Worm (Caenorhabditis elegans): ENCODE results near the gene ugt-67.

- TF ChIP-seq lin-39 (tag; optimal IDR thresholded peaks at IDR 0.05) (no peak), unc-98 (GFP tag; IDR thresholded peaks at IDR 0.05) (no peak), aly-2 (tag; optimal IDR thresholded peaks at IDR 0.05) (no peak), F16B12.6 (tag; optimal IDR thresholded peaks at IDR 0.05) (no peak), nhr-47 (tag; optimal IDR thresholded peaks at IDR 0.05) (no peak)
These were observed 12.7 kb downstream of the ugt-67 start for ce11 chrV:4913853-4914252.

Measured in whole organism, L1 larva.